Fruit fly (Drosophila melanogaster) Kc167 (cell line): ENCODE results near the gene CG14805.

Experiments used
- Myc ChIP-seq: fragments of >200 bp; optimal IDR thresholded peaks from 2 replicates; lab custom pipeline; 2017; ENCODE audit warnings: missing external identifiers
- Sin3A ChIP-seq: fragments of >200 bp; optimal IDR thresholded peaks from 2 replicates; lab custom pipeline; 2018; ENCODE audit warnings: missing external identifiers
- h ChIP-seq: fragments of >200 bp; optimal IDR thresholded peaks from 3 replicates; lab custom pipeline; 2018; ENCODE audit warnings: missing external identifiers
- insv ChIP-seq: fragments of >200 bp; optimal IDR thresholded peaks from 3 replicates; lab custom pipeline; 2018; ENCODE audit warnings: missing external identifiers
- psq ChIP-seq: fragments of >200 bp; optimal IDR thresholded peaks from 2 replicates; lab custom pipeline; 2017; ENCODE audit warnings: missing external identifiers
- ttk ChIP-seq: sonication (Bioruptor generic); optimal IDR thresholded peaks from 2 replicates; lab custom pipeline; 2017; ENCODE audit warnings: missing external identifiers

CG14805 gene

dm6 chrX:1909533-1909932 lies 32.4 kb downstream of the CG14805 start:
- TF ChIP-seq insv (lab: Kevin White, UChicago) (no peak), Sin3A (lab: Kevin White, UChicago) (no peak), Myc (lab: Kevin White, UChicago) (no peak), h (lab: Kevin White, UChicago) (no peak), psq (no peak), ttk (lab: Kevin White, UChicago) (no peak)

- TF ChIP-seq ttk (lab: Kevin White, UChicago): no peak
- peak; percentile 93 for TF ChIP-seq insv (lab: Kevin White, UChicago)
Observed at dm6 chrX:1922765-1923501, 45.8 kb downstream of the CG14805 start, which contains the start of the genes eIF2Bepsilon and Ocrl. eIF2Bepsilon (minus strand) TSS chrX:1922874. Ocrl (plus strand) TSS chrX:1922981.

dm6 chrX:1927473-1928306 lies 50.6 kb downstream of the CG14805 start, which contains the start of gene CG11596:
CG11596 (plus strand) TSS chrX:1927683.
- no peak for TF ChIP-seq ttk (lab: Kevin White, UChicago)
- no peak for TF ChIP-seq Myc (lab: Kevin White, UChicago)
- TF ChIP-seq insv (lab: Kevin White, UChicago): no peak
